Worm (Caenorhabditis elegans): ENCODE measurements around the gene nkb-3.

Gene nkb-3

ce11 chrX:13729724-13730123, 40.6 kb downstream of the nkb-3 start (continued):
- TF ChIP-seq lir-1 (GFP tag; conservative IDR thresholded peaks at IDR 0.05) = peak; percentile 43; the same call in 1 of the 2 replicates
- TF ChIP-seq lsl-1 (GFP tag; optimal IDR thresholded peaks at IDR 0.05) = no peak
- TF ChIP-seq ceh-58 (GFP tag; IDR thresholded peaks at IDR 0.05) = 0 out of 2 replicates have a peak, but pooled peaks have one; percentile 68
- no peak for TF ChIP-seq lin-40 (tag; optimal IDR thresholded peaks at IDR 0.05)
- TF ChIP-seq ccch-3 (GFP tag; optimal IDR thresholded peaks at IDR 0.05) = no peak
- TF ChIP-seq aptf-2 (GFP tag; conservative IDR thresholded peaks at IDR 0.05) = no peak
- peak; percentile 61 for TF ChIP-seq B0261.1 (tag; optimal IDR thresholded peaks at IDR 0.05)
- TF ChIP-seq lin-26 (GFP tag; IDR thresholded peaks at IDR 0.05) = peak; percentile 87
- TF ChIP-seq snpc-4 (GFP tag; optimal IDR thresholded peaks at IDR 0.05) = peak; percentile 52
- peak in 1 of 4 experiments; percentile 16 for TF ChIP-seq snpc-4 (tag; optimal IDR thresholded peaks at IDR 0.05)
- 0 out of 2 replicates have a peak, but pooled peaks have one; percentile 56 for TF ChIP-seq ceh-40 (GFP tag; IDR thresholded peaks at IDR 0.05)
- no peak for TF ChIP-seq B0035.1 (tag; optimal IDR thresholded peaks at IDR 0.05)
- 0 out of 2 replicates have a peak, but pooled peaks have one; percentile 31 for TF ChIP-seq Y53F4B.3 (GFP tag; IDR thresholded peaks at IDR 0.05)
- peak; percentile 50 for TF ChIP-seq rpc-1 (optimal IDR thresholded peaks at IDR 0.05)
- peak; percentile 80 for TF ChIP-seq rpc-1 (tag; optimal IDR thresholded peaks at IDR 0.05)
- TF ChIP-seq tbx-9 (tag; optimal IDR thresholded peaks at IDR 0.05; ENCODE audit: borderline replicate concordance) = no peak
- TF ChIP-seq xnd-1 (tag; optimal IDR thresholded peaks at IDR 0.05) = no peak

DNA sequence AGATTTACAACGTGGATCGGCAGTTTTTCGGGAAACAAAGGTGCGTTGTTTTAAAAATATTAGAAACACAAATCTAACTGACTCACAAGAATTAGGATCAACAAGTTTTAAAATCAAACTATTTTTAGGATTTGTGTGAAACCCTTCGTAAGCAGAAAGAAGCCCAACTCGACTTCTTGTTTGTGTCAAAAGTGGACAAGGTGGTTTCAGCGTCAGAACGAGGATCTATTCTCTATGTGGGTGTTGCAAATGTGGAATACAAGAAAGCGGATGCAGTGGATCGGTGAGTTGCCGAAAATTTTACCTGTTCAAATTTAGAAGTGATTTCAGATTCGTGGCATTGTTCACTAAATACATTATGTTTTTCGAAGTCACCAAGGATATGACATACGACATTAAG, 41.4 kb downstream of the nkb-3 start:
- TF ChIP-seq chd-7 (tag; optimal IDR thresholded peaks at IDR 0.05) (no peak), akir-1 (GFP tag; optimal IDR thresholded peaks at IDR 0.05) (no peak), nfya-2 (GFP tag; IDR thresholded peaks at IDR 0.05) (no peak), Y53G8AR.9 (GFP tag; conservative IDR thresholded peaks at IDR 0.05) (no peak), lag-1 (GFP tag; IDR thresholded peaks at IDR 0.05) (no peak), hmg-1.2 (GFP tag; IDR thresholded peaks at IDR 0.05) (no peak), aptf-2 (GFP tag; conservative IDR thresholded peaks at IDR 0.05) (no peak), nhr-80 (tag; optimal IDR thresholded peaks at IDR 0.05) (no peak)

DNA sequence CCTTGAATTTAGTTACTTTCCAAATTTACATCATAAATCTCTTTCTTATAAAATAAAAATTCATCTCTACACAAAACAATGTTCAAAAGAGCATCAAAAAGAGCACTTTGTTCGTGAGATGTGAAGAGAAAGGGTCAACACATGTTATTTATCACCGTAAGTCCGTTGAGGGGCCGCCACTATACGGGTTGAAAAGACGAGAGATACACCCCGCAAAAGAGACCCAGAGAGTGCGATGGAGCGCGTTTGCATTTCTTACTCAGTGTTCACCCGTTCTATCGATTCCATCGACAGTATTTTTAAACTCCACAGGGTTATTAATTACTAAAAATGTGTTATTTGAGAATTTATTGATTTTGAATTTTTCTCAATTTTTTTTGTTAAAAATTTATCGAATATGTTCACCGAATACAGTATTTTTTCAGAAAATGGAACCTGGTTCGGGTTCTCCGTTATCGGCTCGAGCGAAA, 43.4 kb downstream of the nkb-3 start, which contains the start of gene pix-1:
pix-1 (plus strand) TSS at position 420 of the 470 bp plus-strand sequence.
- TF ChIP-seq die-1 (tag; optimal IDR thresholded peaks at IDR 0.05) (no peak), C17E4.6 (GFP tag; IDR thresholded peaks at IDR 0.05) (no peak), pbrm-1 (GFP tag; IDR thresholded peaks at IDR 0.05) (no peak), mxl-1 (tag; optimal IDR thresholded peaks at IDR 0.05) (no peak), F55B11.4 (tag; optimal IDR thresholded peaks at IDR 0.05; ENCODE audit: borderline replicate concordance, insufficient read depth) (no peak), ztf-25 (GFP tag; IDR thresholded peaks at IDR 0.05) (no peak), mes-4 (tag; optimal IDR thresholded peaks at IDR 0.05) (no peak), ztf-22 (GFP tag; optimal IDR thresholded peaks at IDR 0.05) (no peak), ama-1 (optimal IDR thresholded peaks at IDR 0.05) (no peak), ama-1 (GFP tag; optimal IDR thresholded peaks at IDR 0.05) (no peak), aptf-3 (GFP tag; IDR thresholded peaks at IDR 0.05) (no peak), lsl-1 (GFP tag; optimal IDR thresholded peaks at IDR 0.05) (no peak), B0261.1 (tag; optimal IDR thresholded peaks at IDR 0.05) (peak; percentile 21), cebp-2 (GFP tag; IDR thresholded peaks at IDR 0.05) (no peak), lin-26 (GFP tag; IDR thresholded peaks at IDR 0.05) (no peak), F49E8.2 (tag; optimal IDR thresholded peaks at IDR 0.05; ENCODE audit: insufficient read depth) (no peak), fkh-3 (tag; optimal IDR thresholded peaks at IDR 0.05) (no peak), snpc-3.4 (tag; optimal IDR thresholded peaks at IDR 0.05) (no peak), T07F8.4 (tag; optimal IDR thresholded peaks at IDR 0.05) (no peak), nhr-120 (GFP tag; IDR thresholded peaks at IDR 0.05) (no peak), atf-7 (tag; optimal IDR thresholded peaks at IDR 0.05) (no peak), ceh-79 (tag; optimal IDR thresholded peaks at IDR 0.05) (no peak), bed-1 (GFP tag; IDR thresholded peaks at IDR 0.05) (no peak), ZK185.1 (tag; optimal IDR thresholded peaks at IDR 0.05; ENCODE audit: poor library complexity, severe bottlenecking) (peak; percentile 18), nhr-90 (tag; optimal IDR thresholded peaks at IDR 0.05) (no peak), F10E7.11 (tag; optimal IDR thresholded peaks at IDR 0.05) (no peak), nhr-80 (tag; optimal IDR thresholded peaks at IDR 0.05) (peak; percentile 21), egrh-3 (GFP tag; IDR thresholded peaks at IDR 0.05) (no peak)

All from whole organism, young adult.